Worm (Caenorhabditis elegans) whole organism, early embryonic: Measurements from ENCODE around the gene F21C10.9.

Experiments used
- aly-1 ChIP-seq: sonication (generic microtip); optimal IDR thresholded peaks from 2 replicates; lab custom pipeline; 2016; ENCODE audit warnings: missing genetic modification characterization, missing compliant biosample characterization
- ama-1 ChIP-seq: fragments of 150-350 bp; optimal IDR thresholded peaks from 2 replicates; lab custom pipeline; 2014
- ceh-13 ChIP-seq: fragments of 200-800 bp; sonication (Bioruptor generic); optimal IDR thresholded peaks from 2 replicates; lab custom pipeline; 2018; ENCODE audit warnings: mild to moderate bottlenecking, missing genetic modification characterization, missing compliant biosample characterization
- hmbx-1 ChIP-seq: sonication (generic microtip); optimal IDR thresholded peaks from 2 replicates; lab custom pipeline; 2016; ENCODE audit warnings: mild to moderate bottlenecking, missing genetic modification characterization, missing compliant biosample characterization
- hmg-4 ChIP-seq: fragments of 200-800 bp; sonication (Bioruptor generic); optimal IDR thresholded peaks from 2 replicates; lab custom pipeline; 2018; ENCODE audit warnings: mild to moderate bottlenecking, missing genetic modification characterization, missing compliant biosample characterization
- hnd-1 ChIP-seq: sonication (generic microtip); optimal IDR thresholded peaks from 2 replicates; lab custom pipeline; 2016; ENCODE audit warnings: missing genetic modification characterization, missing compliant biosample characterization
- pes-1 ChIP-seq: fragments of 200-800 bp; sonication (Bioruptor generic); IDR thresholded peaks from 2 replicates; pipeline ENCODE4 v1.3.6; 2022; ENCODE audit warnings: missing genetic modification reagents, missing genetic modification characterization, missing compliant biosample characterization
- scrt-1 ChIP-seq: fragments of 200-800 bp; sonication (Bioruptor generic); IDR thresholded peaks from 2 replicates; pipeline ENCODE4 v1.3.6; 2022; ENCODE audit warnings: missing genetic modification characterization, missing compliant biosample characterization
- sea-1 ChIP-seq: fragments of 200-800 bp; sonication (Bioruptor generic); conservative IDR thresholded peaks from 2 replicates; pipeline ENCODE4 v1.3.6; 2022; ENCODE audit warnings: missing genetic modification characterization, missing compliant biosample characterization

- no peak for TF ChIP-seq hmg-4
- no peak for TF ChIP-seq ceh-13 (GFP tag; lab: Kevin White, UChicago)
- no peak for TF ChIP-seq ama-1 (lab: Kevin White, UChicago)
- no peak for TF ChIP-seq hmbx-1 (tag; lab: Kevin White, UChicago)
- TF ChIP-seq pes-1 (GFP tag; lab: Robert Waterston, UW), result no peak
- TF ChIP-seq sea-1 (GFP tag; lab: Robert Waterston, UW), result no peak
- TF ChIP-seq scrt-1 (GFP tag; lab: Robert Waterston, UW), result no peak
- TF ChIP-seq hnd-1 (tag; lab: Kevin White, UChicago), result no peak
- TF ChIP-seq aly-1 (tag; lab: Kevin White, UChicago), result no peak
These were observed 1.3 kb downstream of the F21C10.9 start for ce11 chrV:9097213-9097612.
